Fruit fly (Drosophila melanogaster) whole organism: ENCODE results near the gene EloA.

Source experiments
- Dll ChIP-seq: fragments of >200 bp; optimal IDR thresholded peaks from 2 replicates; lab custom pipeline; 2017
- pan ChIP-seq: fragments of >200 bp; optimal IDR thresholded peaks from 2 replicates; lab custom pipeline; 2017
- psq ChIP-seq: fragments of >200 bp; optimal IDR thresholded peaks from 2 replicates; lab custom pipeline; 2017

DNA sequence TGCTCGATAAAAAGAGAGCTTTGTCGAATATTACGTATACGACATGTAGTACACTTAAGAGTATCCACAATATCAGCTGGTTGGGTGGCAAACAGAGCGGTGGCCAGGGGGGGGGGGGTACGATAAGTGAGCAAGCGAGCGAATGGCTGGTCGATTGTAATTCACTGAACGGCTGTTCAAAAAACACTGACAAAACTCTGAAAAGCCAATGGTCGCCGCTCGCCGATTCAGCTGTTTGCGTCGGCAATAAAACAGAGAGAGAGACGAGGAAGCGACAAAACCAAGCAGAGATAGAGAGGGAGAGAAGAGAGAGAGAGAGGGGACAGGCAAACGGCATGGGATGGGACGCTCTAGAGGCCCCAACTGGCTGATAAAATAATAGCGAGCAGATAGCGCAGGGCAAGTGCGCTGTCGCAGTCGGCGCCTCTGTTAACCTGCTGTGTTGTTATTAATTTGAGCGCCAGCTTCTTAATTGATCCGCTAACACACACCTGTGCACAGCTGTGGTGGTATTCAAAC lies 24.8 kb upstream of the EloA start, which contains the start of gene cnc:
- TF ChIP-seq Dll: peak; percentile 86
- TF ChIP-seq psq: no peak
- no peak for TF ChIP-seq pan
